Worm (Caenorhabditis elegans): Measurements from ENCODE around the gene Y47D7A.11.
A peak's percentile ranks its signal among the peaks of the same experiment; 100 is the strongest.

The Y47D7A.11 gene

DNA sequence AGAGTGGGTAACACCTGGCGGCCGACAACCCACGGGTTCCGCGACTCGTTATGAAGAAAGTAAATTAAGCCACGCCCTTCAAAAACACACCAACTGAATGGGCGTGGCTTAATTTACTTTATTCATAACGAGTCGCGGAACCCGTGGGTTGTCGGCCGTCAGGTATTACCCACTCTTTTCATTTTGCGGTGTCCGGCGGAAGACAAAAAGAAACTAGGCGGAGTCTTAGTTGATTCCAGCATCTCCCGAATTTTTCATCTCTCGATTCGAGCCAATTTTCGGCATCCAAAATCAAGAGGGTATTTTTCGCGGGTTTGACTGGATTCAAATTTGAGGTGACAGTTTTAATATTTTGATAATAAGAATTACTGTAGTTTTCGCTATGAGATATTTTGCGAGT lies 19.5 kb upstream of the Y47D7A.11 start:
- TF ChIP-seq ztf-18 (tag; optimal IDR thresholded peaks at IDR 0.05): no peak
- no peak for TF ChIP-seq ztf-22 (GFP tag; optimal IDR thresholded peaks at IDR 0.05)
- TF ChIP-seq F39B2.1 (GFP tag; IDR thresholded peaks at IDR 0.05): no peak
- no peak for TF ChIP-seq K11D2.4 (GFP tag; IDR thresholded peaks at IDR 0.05)
- no peak for TF ChIP-seq F10E7.11 (tag; optimal IDR thresholded peaks at IDR 0.05)
- TF ChIP-seq dpff-1 (tag; optimal IDR thresholded peaks at IDR 0.05): no peak
- TF ChIP-seq lag-1 (GFP tag; IDR thresholded peaks at IDR 0.05): no peak
- TF ChIP-seq Y56A3A.18 (GFP tag; IDR thresholded peaks at IDR 0.05): no peak
- TF ChIP-seq F55B11.4 (tag; optimal IDR thresholded peaks at IDR 0.05; ENCODE audit: borderline replicate concordance, insufficient read depth): no peak
- no peak for TF ChIP-seq F23B12.7 (tag; optimal IDR thresholded peaks at IDR 0.05; ENCODE audit: insufficient read depth)
- TF ChIP-seq C17E4.6 (GFP tag; IDR thresholded peaks at IDR 0.05): no peak
- TF ChIP-seq unc-130 (GFP tag; optimal IDR thresholded peaks at IDR 0.05): no peak
- no peak for TF ChIP-seq ama-1 (optimal IDR thresholded peaks at IDR 0.05)
- TF ChIP-seq ama-1 (GFP tag; optimal IDR thresholded peaks at IDR 0.05): no peak
- TF ChIP-seq F57C9.4 (tag; optimal IDR thresholded peaks at IDR 0.05): no peak
- no peak for TF ChIP-seq tbx-9 (tag; optimal IDR thresholded peaks at IDR 0.05; ENCODE audit: borderline replicate concordance)
- TF ChIP-seq ekl-4 (GFP tag; IDR thresholded peaks at IDR 0.05): no peak
- no peak for TF ChIP-seq egrh-3 (GFP tag; IDR thresholded peaks at IDR 0.05)
- 0 out of 2 replicates have a peak, but pooled peaks have one; percentile 21 for TF ChIP-seq madf-8 (GFP tag; conservative IDR thresholded peaks at IDR 0.05)
- no peak for TF ChIP-seq ets-4 (GFP tag; optimal IDR thresholded peaks at IDR 0.05)
- TF ChIP-seq nhr-27 (tag; optimal IDR thresholded peaks at IDR 0.05): no peak
- TF ChIP-seq rec-8 (tag; optimal IDR thresholded peaks at IDR 0.05): no peak
- TF ChIP-seq snpc-1.3 (tag; optimal IDR thresholded peaks at IDR 0.05; ENCODE audit: insufficient read depth): no peak
- no peak for TF ChIP-seq sptf-2 (GFP tag; optimal IDR thresholded peaks at IDR 0.05)
- no peak for TF ChIP-seq egl-44 (GFP tag; IDR thresholded peaks at IDR 0.05)
- no peak for TF ChIP-seq K12H6.12 (tag; optimal IDR thresholded peaks at IDR 0.05)
- TF ChIP-seq attf-6 (GFP tag; IDR thresholded peaks at IDR 0.05): peak; percentile 71
- TF ChIP-seq sea-2 (GFP tag; IDR thresholded peaks at IDR 0.05): no peak
- 0 out of 2 replicates have a peak, but pooled peaks have one; percentile 38 for TF ChIP-seq dox-1 (GFP tag; IDR thresholded peaks at IDR 0.05)
- TF ChIP-seq fkh-3 (tag; optimal IDR thresholded peaks at IDR 0.05): no peak
- TF ChIP-seq nfya-1 (tag; optimal IDR thresholded peaks at IDR 0.05; ENCODE audit: borderline replicate concordance, insufficient read depth): no peak
- TF ChIP-seq hlh-26 (GFP tag; conservative IDR thresholded peaks at IDR 0.05): no peak
- TF ChIP-seq Y67H2A.10 (GFP tag; conservative IDR thresholded peaks at IDR 0.05): no peak
- TF ChIP-seq F22D6.2 (tag; optimal IDR thresholded peaks at IDR 0.05): no peak
- TF ChIP-seq B0336.3 (GFP tag; IDR thresholded peaks at IDR 0.05): no peak
- TF ChIP-seq dpl-1 (GFP tag; optimal IDR thresholded peaks at IDR 0.05): no peak
- TF ChIP-seq Y53G8AR.9 (GFP tag; conservative IDR thresholded peaks at IDR 0.05): no peak
- TF ChIP-seq rpc-1 (optimal IDR thresholded peaks at IDR 0.05): no peak
- TF ChIP-seq rpc-1 (tag; optimal IDR thresholded peaks at IDR 0.05): no peak
- no peak for TF ChIP-seq sdz-38 (tag; optimal IDR thresholded peaks at IDR 0.05)
- TF ChIP-seq madf-10 (tag; optimal IDR thresholded peaks at IDR 0.05): no peak
- no peak for TF ChIP-seq aptf-2 (GFP tag; conservative IDR thresholded peaks at IDR 0.05)
- TF ChIP-seq madf-3 (GFP tag; IDR thresholded peaks at IDR 0.05): no peak
- no peak for TF ChIP-seq cebp-1 (GFP tag; IDR thresholded peaks at IDR 0.05)
- no peak for TF ChIP-seq cebp-1 (tag; optimal IDR thresholded peaks at IDR 0.05)
- no peak for TF ChIP-seq F52B5.7 (tag; optimal IDR thresholded peaks at IDR 0.05)
- TF ChIP-seq let-526 (GFP tag; IDR thresholded peaks at IDR 0.05): no peak
- no peak for TF ChIP-seq aptf-3 (GFP tag; IDR thresholded peaks at IDR 0.05)
- no peak for TF ChIP-seq lin-26 (GFP tag; IDR thresholded peaks at IDR 0.05)
- TF ChIP-seq him-1 (tag; optimal IDR thresholded peaks at IDR 0.05): no peak

All from whole organism, young adult.